Fruit fly (Drosophila melanogaster) whole organism, embryonic: ENCODE results near the gene zye.

Experiments used
- Adf1 ChIP-seq: fragments of 200-800 bp; sonication (Bioruptor generic); IDR thresholded peaks from 2 replicates; pipeline ENCODE4 v1.3.6; 2022; ENCODE audit warnings: missing biosample characterization, missing genetic modification characterization
- Awh ChIP-seq: fragments of 200-800 bp; sonication (Bioruptor generic); IDR thresholded peaks from 2 replicates; pipeline ENCODE4, ENCODE4 v1.3.6; 2022; ENCODE audit warnings: missing biosample characterization, missing genetic modification characterization
- Blimp-1 ChIP-seq: fragments of 200-800 bp; sonication (Bioruptor generic); optimal IDR thresholded peaks from 3 replicates; lab custom pipeline; 2018; ENCODE audit warnings: missing biosample characterization, missing genetic modification characterization, mild to moderate bottlenecking, moderate library complexity, missing genetic modification reagents
- C15 ChIP-seq: fragments of 200-800 bp; sonication (Bioruptor generic); IDR thresholded peaks from 3 replicates; pipeline ENCODE4 v1.3.6; 2022; ENCODE audit warnings: missing biosample characterization, missing genetic modification characterization
- CG11093 ChIP-seq: fragments of 200-800 bp; sonication (Bioruptor generic); IDR thresholded peaks from 3 replicates; pipeline ENCODE4 v1.3.6; 2022; ENCODE audit warnings: missing biosample characterization, missing genetic modification characterization
- CG12391 ChIP-seq: fragments of 200-800 bp; sonication (Bioruptor generic); optimal IDR thresholded peaks from 3 replicates; lab custom pipeline; 2018; ENCODE audit warnings: missing biosample characterization, mild to moderate bottlenecking, missing genetic modification characterization, moderate library complexity
- CG15011 ChIP-seq: fragments of 200-800 bp; sonication (Bioruptor generic); optimal IDR thresholded peaks from 3 replicates; lab custom pipeline; 2018; ENCODE audit warnings: missing biosample characterization, mild to moderate bottlenecking, missing genetic modification characterization
- CG15601 ChIP-seq: fragments of 200-800 bp; sonication (Bioruptor generic); optimal IDR thresholded peaks from 3 replicates; lab custom pipeline; 2019; ENCODE audit warnings: missing biosample characterization, mild to moderate bottlenecking, missing genetic modification characterization, moderate library complexity
- CG17612 ChIP-seq: fragments of 200-800 bp; sonication (Bioruptor generic); IDR thresholded peaks from 2 replicates; pipeline ENCODE4 v1.3.6; 2022; ENCODE audit warnings: missing biosample characterization, missing genetic modification characterization
- CG18011 ChIP-seq: fragments of 200-800 bp; sonication (Bioruptor generic); optimal IDR thresholded peaks from 2 replicates; lab custom pipeline; 2017; ENCODE audit warnings: missing biosample characterization, missing genetic modification characterization, mild to moderate bottlenecking, moderate library complexity, missing genotype
- CG18262 ChIP-seq: fragments of 200-800 bp; optimal IDR thresholded peaks from 3 replicates; lab custom pipeline; 2019; ENCODE audit warnings: missing biosample characterization, mild to moderate bottlenecking, missing genetic modification characterization, moderate library complexity
- CG18476 ChIP-seq: fragments of 200-800 bp; sonication (Bioruptor generic); optimal IDR thresholded peaks from 2 replicates; lab custom pipeline; 2016; ENCODE audit warnings: missing biosample characterization, mild to moderate bottlenecking, missing genetic modification characterization
- CG2875 ChIP-seq: fragments of 200-800 bp; sonication (Bioruptor generic); optimal IDR thresholded peaks from 2 replicates; lab custom pipeline; 2017; ENCODE audit warnings: missing biosample characterization, mild to moderate bottlenecking, missing genetic modification characterization, missing genetic modification reagents
- CG30431 ChIP-seq: fragments of 200-800 bp; sonication (Bioruptor generic); optimal IDR thresholded peaks from 2 replicates; lab custom pipeline; 2017; ENCODE audit warnings: missing biosample characterization, missing genetic modification characterization
- CG3281 ChIP-seq: fragments of 200-800 bp; sonication (Bioruptor generic); optimal IDR thresholded peaks from 3 replicates; lab custom pipeline; 2017; ENCODE audit warnings: missing biosample characterization, mild to moderate bottlenecking, missing genetic modification characterization
- CG33213 ChIP-seq: fragments of 200-800 bp; sonication (Bioruptor generic); optimal IDR thresholded peaks from 3 replicates; lab custom pipeline; 2016; ENCODE audit warnings: missing biosample characterization, missing genetic modification characterization
- CG4617 ChIP-seq: fragments of 200-800 bp; sonication (Bioruptor generic); optimal IDR thresholded peaks from 3 replicates; lab custom pipeline; 2016; ENCODE audit warnings: missing biosample characterization, missing genetic modification characterization, borderline replicate concordance
- CG4707 ChIP-seq: fragments of 200-800 bp; sonication (Bioruptor generic); optimal IDR thresholded peaks from 2 replicates; lab custom pipeline; 2018; ENCODE audit warnings: missing biosample characterization, mild to moderate bottlenecking, missing genetic modification characterization, moderate library complexity
- CG5180 ChIP-seq: fragments of 200-800 bp; sonication (Bioruptor generic); optimal IDR thresholded peaks from 3 replicates; lab custom pipeline; 2017; ENCODE audit warnings: missing biosample characterization, missing genetic modification characterization, mild to moderate bottlenecking, moderate library complexity, missing genetic modification reagents
- CG8281 ChIP-seq: fragments of 200-800 bp; sonication (Bioruptor generic); optimal IDR thresholded peaks from 2 replicates; lab custom pipeline; 2018; ENCODE audit warnings: missing biosample characterization, mild to moderate bottlenecking, missing genetic modification characterization, moderate library complexity
- CG9609 ChIP-seq: fragments of 200-800 bp; sonication (Bioruptor generic); optimal IDR thresholded peaks from 3 replicates; lab custom pipeline; 2016; ENCODE audit warnings: missing biosample characterization, missing genetic modification characterization
- CG9817 ChIP-seq: fragments of 200-800 bp; sonication (Bioruptor generic); optimal IDR thresholded peaks from 2 replicates; lab custom pipeline; 2018; ENCODE audit warnings: missing biosample characterization, mild to moderate bottlenecking, missing genetic modification characterization, moderate library complexity
- Deaf1 ChIP-seq: fragments of 200-800 bp; optimal IDR thresholded peaks from 3 replicates; lab custom pipeline; 2019; ENCODE audit warnings: missing biosample characterization, mild to moderate bottlenecking, missing genetic modification characterization, moderate library complexity
- HHEX ChIP-seq: fragments of 200-800 bp; sonication (Bioruptor generic); optimal IDR thresholded peaks from 3 replicates; lab custom pipeline; 2017; ENCODE audit warnings: missing biosample characterization, mild to moderate bottlenecking, missing genetic modification characterization, missing genetic modification reagents
- Hey ChIP-seq: fragments of 200-800 bp; sonication (Bioruptor generic); optimal IDR thresholded peaks from 3 replicates; lab custom pipeline; 2018; ENCODE audit warnings: missing biosample characterization, mild to moderate bottlenecking, missing genetic modification characterization
- Kr ChIP-seq: fragments of 200-800 bp; sonication (Bioruptor generic); optimal IDR thresholded peaks from 2 replicates; lab custom pipeline; 2017; ENCODE audit warnings: missing biosample characterization, mild to moderate bottlenecking, missing genetic modification characterization
- Lim3 ChIP-seq: fragments of 200-800 bp; sonication (Bioruptor generic); IDR thresholded peaks from 2 replicates; pipeline ENCODE4 v1.3.6; 2022; ENCODE audit warnings: missing biosample characterization, missing genetic modification characterization
- Myb ChIP-seq: fragments of 200-800 bp; sonication (Bioruptor generic); optimal IDR thresholded peaks from 2 replicates; lab custom pipeline; 2016; ENCODE audit warnings: missing biosample characterization, missing genetic modification characterization
- Side ChIP-seq: fragments of 200-800 bp; sonication (Bioruptor generic); optimal IDR thresholded peaks from 2 replicates; lab custom pipeline; 2016; ENCODE audit warnings: missing biosample characterization, missing genetic modification characterization
- az2 ChIP-seq: fragments of 200-800 bp; sonication (Bioruptor generic); optimal IDR thresholded peaks from 3 replicates; lab custom pipeline; 2016; ENCODE audit warnings: missing biosample characterization, missing genetic modification characterization
- chinmo ChIP-seq: fragments of 200-800 bp; sonication (Bioruptor generic); IDR thresholded peaks from 4 replicates; pipeline ENCODE4 v1.3.6; 2022; ENCODE audit warnings: missing biosample characterization, missing genetic modification characterization; ENCODE audit not compliant: partially characterized antibody
- dimm ChIP-seq: fragments of 200-800 bp; sonication (Bioruptor generic); IDR thresholded peaks from 2 replicates; pipeline ENCODE4 v1.3.6; 2022; ENCODE audit warnings: missing biosample characterization, missing genetic modification characterization
- exex ChIP-seq: fragments of 200-800 bp; sonication (Bioruptor generic); optimal IDR thresholded peaks from 4 replicates; lab custom pipeline; 2018; ENCODE audit warnings: missing biosample characterization, mild to moderate bottlenecking, missing genetic modification characterization, moderate library complexity
- gce ChIP-seq: fragments of 200-800 bp; sonication (Bioruptor generic); IDR thresholded peaks from 3 replicates; pipeline ENCODE4 v1.3.6; 2022; ENCODE audit warnings: missing biosample characterization, missing genetic modification characterization
- gsb ChIP-seq: fragments of 200-800 bp; sonication (Bioruptor generic); IDR thresholded peaks from 2 replicates; pipeline ENCODE4 v1.3.6; 2022; ENCODE audit warnings: missing biosample characterization, missing genetic modification characterization
- gt ChIP-seq: fragments of 200-800 bp; sonication (Bioruptor generic); IDR thresholded peaks from 2 replicates; pipeline ENCODE4 v1.3.6; 2022; ENCODE audit warnings: missing biosample characterization, missing genetic modification characterization
- hb ChIP-seq: fragments of 200-800 bp; sonication (Bioruptor generic); IDR thresholded peaks from 3 replicates; pipeline ENCODE4 v1.3.6; 2022; ENCODE audit warnings: missing biosample characterization, missing genetic modification characterization; ENCODE audit not compliant: partially characterized antibody
- hth ChIP-seq: fragments of >200 bp; optimal IDR thresholded peaks from 2 replicates; lab custom pipeline; 2017; ENCODE audit warnings: inconsistent platforms
- inv ChIP-seq: fragments of 200-800 bp; sonication (Bioruptor generic); IDR thresholded peaks from 2 replicates; pipeline ENCODE4 v1.3.6; 2022; ENCODE audit warnings: missing biosample characterization, missing genetic modification characterization; ENCODE audit not compliant: partially characterized antibody
- jumu ChIP-seq: fragments of 200-800 bp; sonication (Bioruptor generic); optimal IDR thresholded peaks from 3 replicates; lab custom pipeline; 2016; ENCODE audit warnings: missing biosample characterization, missing genetic modification characterization
- lmd ChIP-seq: fragments of 200-800 bp; sonication (Bioruptor generic); IDR thresholded peaks from 2 replicates; pipeline ENCODE4 v1.3.6; 2022; ENCODE audit warnings: missing biosample characterization, missing genetic modification characterization
- mam ChIP-seq: fragments of 200-800 bp; sonication (Bioruptor generic); optimal IDR thresholded peaks from 3 replicates; lab custom pipeline; 2016; ENCODE audit warnings: missing biosample characterization, missing genetic modification characterization
- sim ChIP-seq: fragments of 200-800 bp; sonication (Bioruptor generic); IDR thresholded peaks from 2 replicates; pipeline ENCODE4 v1.3.6; 2022; ENCODE audit warnings: missing biosample characterization, missing genetic modification characterization
- slp2 ChIP-seq: fragments of 200-800 bp; sonication (Bioruptor generic); optimal IDR thresholded peaks from 2 replicates; lab custom pipeline; 2016; ENCODE audit warnings: missing biosample characterization, missing genetic modification characterization
- sna ChIP-seq: fragments of 200-800 bp; sonication (Bioruptor generic); IDR thresholded peaks from 2 replicates; pipeline ENCODE4 v1.3.6; 2022; ENCODE audit warnings: missing biosample characterization, missing genetic modification characterization; ENCODE audit not compliant: partially characterized antibody
- stc ChIP-seq: fragments of 200-800 bp; sonication (Bioruptor generic); IDR thresholded peaks from 2 replicates; pipeline ENCODE4 v1.3.6; 2022; ENCODE audit warnings: missing biosample characterization, missing genetic modification characterization
- vnd ChIP-seq: fragments of 200-800 bp; sonication (Bioruptor generic); IDR thresholded peaks from 3 replicates; pipeline ENCODE4 v1.3.6; 2022; ENCODE audit warnings: missing biosample characterization, missing genetic modification characterization; ENCODE audit not compliant: partially characterized antibody
- wdn ChIP-seq: fragments of 200-800 bp; sonication (Bioruptor generic); IDR thresholded peaks from 2 replicates; pipeline ENCODE4 v1.3.6; 2022; ENCODE audit warnings: missing biosample characterization, missing genetic modification characterization

The zye gene

dm6 chr3L:20398243-20399222 lies 14.9 kb upstream of the zye start (continued):
- peak; percentile 68 for TF ChIP-seq CG18011
- no peak for TF ChIP-seq Hey (tag; lab: Kevin White, UChicago)
- peak; percentile 80 for TF ChIP-seq CG2875 (GFP tag; lab: Kevin White, UChicago)
- TF ChIP-seq CG9609 (GFP tag; lab: Kevin White, UChicago) = peak; percentile 72
- no peak for TF ChIP-seq vnd (GFP tag; lab: Robert Waterston, UW)
- peak; percentile 89 for TF ChIP-seq CG3281 (GFP tag; lab: Kevin White, UChicago)
- TF ChIP-seq sna (GFP tag; lab: Robert Waterston, UW) = no peak
- TF ChIP-seq Blimp-1 (GFP tag; lab: Kevin White, UChicago) = peak; percentile 81
- peak; percentile 32 for TF ChIP-seq Adf1
- peak; percentile 91 for TF ChIP-seq CG18262 (tag; lab: Kevin White, UChicago)
- TF ChIP-seq gsb = peak; percentile 73
- TF ChIP-seq CG33213 (GFP tag; lab: Kevin White, UChicago) = peak; percentile 47
- TF ChIP-seq Lim3 = 0 out of 2 replicates have a peak, but pooled peaks have one; percentile 15
- peak; percentile 85 for TF ChIP-seq HHEX (GFP tag; lab: Kevin White, UChicago)
- TF ChIP-seq C15 (GFP tag; lab: Robert Waterston, UW) = 0 out of 3 replicates have a peak, but pooled peaks have one; percentile 51
- peak; percentile 82 for TF ChIP-seq CG15601 (tag; lab: Kevin White, UChicago)
- peak; percentile 55 for TF ChIP-seq exex (tag; lab: Kevin White, UChicago)
- peak; percentile 80 for TF ChIP-seq Awh (GFP tag; lab: Robert Waterston, UW)
- TF ChIP-seq CG15011 (GFP tag; lab: Kevin White, UChicago) = peak; percentile 70
- no peak for TF ChIP-seq gt (GFP tag; lab: Robert Waterston, UW)
- peak; percentile 55 for TF ChIP-seq Side
- TF ChIP-seq CG4617 (GFP tag; lab: Kevin White, UChicago) = peak; percentile 32
- TF ChIP-seq Deaf1 (tag; lab: Kevin White, UChicago) = peak; percentile 60
- TF ChIP-seq CG8281 (tag; lab: Kevin White, UChicago) = peak; percentile 70
- TF ChIP-seq hb (GFP tag; lab: Robert Waterston, UW) = no peak
- TF ChIP-seq Myb (GFP tag; lab: Kevin White, UChicago) = peak; percentile 21
- peak; percentile 88 for TF ChIP-seq chinmo
- peak; percentile 90 for TF ChIP-seq CG12391
- TF ChIP-seq mam = peak; percentile 77
- peak; percentile 57 for TF ChIP-seq slp2 (GFP tag; lab: Kevin White, UChicago)
- TF ChIP-seq inv = no peak
- peak; percentile 69 for TF ChIP-seq CG30431 (GFP tag; lab: Kevin White, UChicago)
- TF ChIP-seq CG4707 (GFP tag; lab: Kevin White, UChicago) = peak; percentile 54
- TF ChIP-seq CG17612 (GFP tag; lab: Robert Waterston, UW) = no peak
- TF ChIP-seq Kr (GFP tag; lab: Kevin White, UChicago) = no peak
- peak; percentile 63 for TF ChIP-seq jumu (GFP tag; lab: Kevin White, UChicago)
- TF ChIP-seq az2 = peak; percentile 83
- TF ChIP-seq CG5180 (GFP tag; lab: Kevin White, UChicago) = peak; percentile 74
- TF ChIP-seq wdn (GFP tag; lab: Robert Waterston, UW) = 0 out of 2 replicates have a peak, but pooled peaks have one; percentile 21
- peak; percentile 71; the same call in 2 of the 3 replicates for TF ChIP-seq CG11093 (GFP tag; lab: Robert Waterston, UW)
- TF ChIP-seq stc (GFP tag; lab: Robert Waterston, UW) = peak; percentile 74
- TF ChIP-seq CG18476 (GFP tag; lab: Kevin White, UChicago) = peak; percentile 74
- no peak; the same call in 1 of the 2 replicates for TF ChIP-seq sim
- peak; percentile 82 for TF ChIP-seq CG9817 (tag; lab: Kevin White, UChicago)
- TF ChIP-seq dimm (GFP tag; lab: Robert Waterston, UW) = no peak
- peak; percentile 51; the same call in 1 of the 3 replicates for TF ChIP-seq gce
- no peak for TF ChIP-seq hth (lab: Kevin White, UChicago)
- TF ChIP-seq lmd (GFP tag; lab: Robert Waterston, UW) = peak; percentile 85
